Worm (Caenorhabditis elegans) whole organism, L2 larva: ENCODE results near the gene skr-13.

Source experiments
- C34F6.9 ChIP-seq: fragments of 150-350 bp; optimal IDR thresholded peaks from 2 replicates; lab custom pipeline; 2014; ENCODE audit warnings: missing biosample characterization, missing genetic modification characterization
- R02D3.7 ChIP-seq: fragments of 150-350 bp; optimal IDR thresholded peaks from 2 replicates; lab custom pipeline; 2014; ENCODE audit warnings: missing biosample characterization, missing genetic modification characterization
- Y55F3AM.14 ChIP-seq: fragments of 200-800 bp; sonication (Bioruptor generic); optimal IDR thresholded peaks from 2 replicates; lab custom pipeline; 2018; ENCODE audit warnings: mild to moderate bottlenecking, missing genetic modification characterization, missing compliant biosample characterization
- ZK546.5 ChIP-seq: sonication (generic microtip); optimal IDR thresholded peaks from 2 replicates; lab custom pipeline; 2017; ENCODE audit warnings: missing biosample characterization, missing genetic modification characterization
- alr-1 ChIP-seq: fragments of 150-350 bp; optimal IDR thresholded peaks from 2 replicates; lab custom pipeline; 2014; ENCODE audit warnings: missing biosample characterization, missing genetic modification characterization
- aly-2 ChIP-seq: fragments of 150-350 bp; optimal IDR thresholded peaks from 2 replicates; lab custom pipeline; 2014; ENCODE audit warnings: missing biosample characterization, missing genetic modification characterization
- blmp-1 ChIP-seq: sonication (generic microtip); optimal IDR thresholded peaks from 2 replicates; lab custom pipeline; 2017; ENCODE audit warnings: missing genetic modification characterization, mild to moderate bottlenecking, missing compliant biosample characterization, antibody characterized with exemption, moderate library complexity; ENCODE audit not compliant: insufficient read depth
- ceh-16 ChIP-seq: fragments of 150-350 bp; optimal IDR thresholded peaks from 2 replicates; lab custom pipeline; 2014; ENCODE audit warnings: missing biosample characterization, missing genetic modification characterization
- ceh-82 ChIP-seq: fragments of 150-350 bp; optimal IDR thresholded peaks from 2 replicates; lab custom pipeline; 2014; ENCODE audit warnings: missing biosample characterization, missing genetic modification characterization
- crh-2 ChIP-seq: sonication (generic microtip); optimal IDR thresholded peaks from 2 replicates; lab custom pipeline; 2017; ENCODE audit warnings: missing biosample characterization, missing genetic modification characterization
- dmd-4 ChIP-seq: sonication (generic microtip); optimal IDR thresholded peaks from 2 replicates; lab custom pipeline; 2017; ENCODE audit warnings: missing biosample characterization, missing genetic modification characterization
- egl-27 ChIP-seq: sonication (generic microtip); optimal IDR thresholded peaks from 3 replicates; lab custom pipeline; 2017; ENCODE audit warnings: missing biosample characterization, missing genetic modification reagents, missing genetic modification characterization
- elt-3 ChIP-seq: sonication (generic microtip); optimal IDR thresholded peaks from 2 replicates; lab custom pipeline; 2017; ENCODE audit warnings: missing biosample characterization, missing genetic modification characterization
- fos-1 ChIP-seq: fragments of 150-350 bp; optimal IDR thresholded peaks from 2 replicates; lab custom pipeline; 2014; ENCODE audit warnings: missing biosample characterization, missing genetic modification characterization
- gmeb-1 ChIP-seq: fragments of 150-350 bp; optimal IDR thresholded peaks from 2 replicates; lab custom pipeline; 2014; ENCODE audit warnings: missing biosample characterization, missing genetic modification characterization
- lin-39 ChIP-seq: fragments of 150-350 bp; optimal IDR thresholded peaks from 2 replicates; lab custom pipeline; 2014; ENCODE audit warnings: missing biosample characterization, missing genetic modification reagents, missing genetic modification characterization
- lsy-2 ChIP-seq, 2 experiments: fragments of 150-350 bp in 1 of 2; sonication (generic microtip) in 1 of 2; optimal IDR thresholded peaks; 2 replicates each; lab custom pipeline; 2014 to 2017; ENCODE audit warnings: missing biosample characterization in 2 of 2, missing genetic modification characterization in 2 of 2
- mab-5 ChIP-seq: fragments of 150-350 bp; optimal IDR thresholded peaks from 2 replicates; lab custom pipeline; 2014; ENCODE audit warnings: missing biosample characterization, missing genetic modification characterization
- mbf-1 ChIP-seq: sonication (generic microtip); optimal IDR thresholded peaks from 2 replicates; lab custom pipeline; 2017; ENCODE audit warnings: missing biosample characterization, missing genetic modification characterization
- mdl-1 ChIP-seq, 2 experiments: fragments of 150-350 bp in 1 of 2; sonication (generic microtip) in 1 of 2; optimal IDR thresholded peaks; 2 replicates each; lab custom pipeline; 2017; ENCODE audit warnings: missing biosample characterization in 2 of 2, missing genetic modification characterization in 2 of 2
- nhr-10 ChIP-seq: sonication (generic microtip); optimal IDR thresholded peaks from 2 replicates; lab custom pipeline; 2017; ENCODE audit warnings: missing biosample characterization, missing genetic modification characterization
- nhr-12 ChIP-seq: fragments of 150-350 bp; optimal IDR thresholded peaks from 2 replicates; lab custom pipeline; 2014; ENCODE audit warnings: missing biosample characterization, missing genetic modification characterization
- nhr-129 ChIP-seq: fragments of 150-350 bp; optimal IDR thresholded peaks from 2 replicates; lab custom pipeline; 2014; ENCODE audit warnings: missing biosample characterization, missing genetic modification characterization
- nhr-21 ChIP-seq: fragments of 150-350 bp; optimal IDR thresholded peaks from 2 replicates; lab custom pipeline; 2014; ENCODE audit warnings: missing biosample characterization, missing genetic modification characterization
- nhr-23 ChIP-seq: fragments of 150-350 bp; optimal IDR thresholded peaks from 2 replicates; lab custom pipeline; 2014; ENCODE audit warnings: missing biosample characterization, missing genetic modification reagents, missing genetic modification characterization
- nhr-237 ChIP-seq: fragments of 150-350 bp; optimal IDR thresholded peaks from 2 replicates; lab custom pipeline; 2014; ENCODE audit warnings: missing biosample characterization, missing genetic modification characterization
- nhr-77 ChIP-seq: fragments of 150-350 bp; optimal IDR thresholded peaks from 2 replicates; lab custom pipeline; 2014; ENCODE audit warnings: missing biosample characterization, missing genetic modification characterization
- sem-4 ChIP-seq: fragments of 150-350 bp; optimal IDR thresholded peaks from 2 replicates; lab custom pipeline; 2014; ENCODE audit warnings: missing biosample characterization, missing genetic modification reagents, missing genetic modification characterization
- skn-1 ChIP-seq: sonication (generic microtip); optimal IDR thresholded peaks from 2 replicates; lab custom pipeline; 2017; ENCODE audit warnings: missing biosample characterization, missing genetic modification characterization
- sma-3 ChIP-seq: sonication (generic microtip); optimal IDR thresholded peaks from 2 replicates; lab custom pipeline; 2016; ENCODE audit warnings: missing genetic modification reagents, missing genetic modification characterization, missing compliant biosample characterization
- snpc-4 ChIP-seq: fragments of 150-350 bp; optimal IDR thresholded peaks from 2 replicates; lab custom pipeline; 2014; ENCODE audit warnings: missing biosample characterization, missing genetic modification characterization
- unc-39 ChIP-seq: fragments of 150-350 bp; optimal IDR thresholded peaks from 2 replicates; lab custom pipeline; 2014; ENCODE audit warnings: missing biosample characterization, missing genetic modification characterization
- zag-1 ChIP-seq: fragments of 150-350 bp; optimal IDR thresholded peaks from 2 replicates; lab custom pipeline; 2014; ENCODE audit warnings: missing biosample characterization, missing genetic modification characterization
- ztf-1 ChIP-seq: fragments of 200-800 bp; sonication (Bioruptor generic); conservative IDR thresholded peaks from 2 replicates; pipeline ENCODE4 v1.3.6; 2022; ENCODE audit warnings: missing genetic modification characterization, missing compliant biosample characterization
- ztf-11 ChIP-seq: sonication (generic microtip); optimal IDR thresholded peaks from 2 replicates; lab custom pipeline; 2017; ENCODE audit warnings: missing biosample characterization, missing genetic modification characterization
- ztf-4 ChIP-seq: fragments of 150-350 bp; optimal IDR thresholded peaks from 2 replicates; lab custom pipeline; 2014; ENCODE audit warnings: missing biosample characterization, missing genetic modification characterization

skr-13 gene

DNA sequence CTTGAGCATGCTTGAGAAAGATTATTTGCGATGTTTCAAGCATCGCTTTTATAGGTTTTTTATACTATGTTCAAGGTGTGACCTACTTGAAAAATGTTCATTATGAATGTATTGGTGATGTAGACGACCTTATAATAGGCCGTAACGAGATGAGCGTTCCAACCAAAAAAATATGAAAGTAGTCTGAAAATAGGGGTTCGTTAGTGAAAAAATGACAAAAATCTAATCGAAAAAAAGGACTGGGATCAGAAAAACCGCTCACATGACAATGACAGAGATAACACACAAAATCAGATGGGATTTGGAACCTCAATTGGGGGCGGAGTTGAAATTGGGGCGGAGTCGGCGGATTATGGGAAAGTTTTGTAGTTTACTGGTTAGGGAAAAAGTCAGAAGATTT is 11.5 kb downstream of the skr-13 start, which contains the start of gene Y116A8C.40:
Gene Y116A8C.40, minus strand, starts transcription at position 101 of the 400 bp plus-strand sequence.
- TF ChIP-seq mdl-1 (tag; optimal IDR thresholded peaks at IDR 0.05; lab: Kevin White, UChicago) (no peak), mbf-1 (no peak), snpc-4 (tag; lab: Kevin White, UChicago) (no peak)

ce11 chrIV:17150418-17150817 is 12.0 kb downstream of the skr-13 start:
- TF ChIP-seq mab-5 (tag; lab: Kevin White, UChicago) = no peak
- TF ChIP-seq sem-4 (tag; lab: Kevin White, UChicago) = no peak
- no peak for TF ChIP-seq aly-2 (tag; lab: Kevin White, UChicago)
- TF ChIP-seq lin-39 (tag; lab: Kevin White, UChicago) = no peak
- no peak for TF ChIP-seq Y55F3AM.14 (GFP tag; lab: Kevin White, UChicago)
- TF ChIP-seq ztf-11 (tag; lab: Kevin White, UChicago) = no peak
- no peak for TF ChIP-seq ztf-1 (GFP tag; lab: Robert Waterston, UW)
- TF ChIP-seq blmp-1 (tag; lab: Kevin White, UChicago) = no peak
- no peak for TF ChIP-seq nhr-12 (tag; lab: Kevin White, UChicago)
- no peak for TF ChIP-seq nhr-77
- no peak for TF ChIP-seq lsy-2 (tag; optimal IDR thresholded peaks at IDR 0.05; lab: Kevin White, UChicago)
- no peak for TF ChIP-seq snpc-4 (tag; lab: Kevin White, UChicago)
- no peak for TF ChIP-seq sma-3 (GFP tag; lab: Kevin White, UChicago)
- no peak for TF ChIP-seq skn-1 (tag; lab: Kevin White, UChicago)
- no peak for TF ChIP-seq crh-2 (tag; lab: Kevin White, UChicago)
- no peak for TF ChIP-seq R02D3.7 (tag; lab: Kevin White, UChicago)
- TF ChIP-seq mdl-1 (tag; optimal IDR thresholded peaks at IDR 0.05; lab: Kevin White, UChicago) = no peak
- no peak for TF ChIP-seq gmeb-1 (tag; lab: Kevin White, UChicago)
- no peak for TF ChIP-seq ztf-4
- no peak for TF ChIP-seq nhr-10 (tag; lab: Kevin White, UChicago)

ce11 chrIV:17131035-17131595 is 31.3 kb downstream of the skr-13 start, which contains the start of the genes Y116A8C.37 and Y116A8C.38:
Y116A8C.37 (minus strand) TSS chrIV:17131135.
Y116A8C.38 (plus strand) TSS chrIV:17131545.
- no peak for TF ChIP-seq alr-1 (tag; lab: Kevin White, UChicago)
- TF ChIP-seq ztf-11 (tag; lab: Kevin White, UChicago) = no peak
- no peak for TF ChIP-seq ztf-4
- TF ChIP-seq sem-4 (tag; lab: Kevin White, UChicago) = no peak
- TF ChIP-seq lin-39 (tag; lab: Kevin White, UChicago) = no peak
- no peak for TF ChIP-seq skn-1 (tag; lab: Kevin White, UChicago)
- no peak for TF ChIP-seq unc-39 (tag; lab: Kevin White, UChicago)
- no peak for TF ChIP-seq nhr-12 (tag; lab: Kevin White, UChicago)
- TF ChIP-seq dmd-4 = no peak
- TF ChIP-seq ceh-16 (tag; lab: Kevin White, UChicago) = no peak
- no peak for TF ChIP-seq mab-5 (tag; lab: Kevin White, UChicago)
- no peak for TF ChIP-seq nhr-237 (tag; lab: Kevin White, UChicago)
- no peak for TF ChIP-seq zag-1 (tag; lab: Kevin White, UChicago)
- no peak for TF ChIP-seq nhr-21
- no peak for TF ChIP-seq egl-27 (tag; lab: Kevin White, UChicago)
- TF ChIP-seq snpc-4 (tag; lab: Kevin White, UChicago) = no peak
- TF ChIP-seq ZK546.5 = no peak
- TF ChIP-seq, all 48 proteins: peak for 0

ce11 chrIV:17126512-17126911 is 35.9 kb downstream of the skr-13 start:
- TF ChIP-seq nhr-21 = no peak
- TF ChIP-seq sem-4 (tag; lab: Kevin White, UChicago) = no peak
- TF ChIP-seq nhr-129 = no peak
- no peak for TF ChIP-seq ceh-82 (tag; lab: Kevin White, UChicago)
- no peak for TF ChIP-seq elt-3 (tag; lab: Kevin White, UChicago)
- TF ChIP-seq nhr-23 (tag; lab: Kevin White, UChicago) = no peak
- TF ChIP-seq crh-2 (tag; lab: Kevin White, UChicago) = no peak
- TF ChIP-seq ztf-1 (GFP tag; lab: Robert Waterston, UW) = no peak
- TF ChIP-seq snpc-4 (tag; lab: Kevin White, UChicago) = no peak
- TF ChIP-seq blmp-1 (tag; lab: Kevin White, UChicago) = no peak
- TF ChIP-seq lsy-2 (tag; optimal IDR thresholded peaks at IDR 0.05; lab: Kevin White, UChicago) = no peak
- no peak for TF ChIP-seq fos-1 (tag; lab: Kevin White, UChicago)
- no peak for TF ChIP-seq nhr-10 (tag; lab: Kevin White, UChicago)
- TF ChIP-seq C34F6.9 (tag; lab: Kevin White, UChicago) = no peak
- TF ChIP-seq ztf-4 = no peak
